Worm (Caenorhabditis elegans) whole organism, L2 larva: ENCODE measurements around the gene K02E10.5.

Experiments used
- alr-1 ChIP-seq: fragments of 150-350 bp; optimal IDR thresholded peaks from 2 replicates; lab custom pipeline; 2014; ENCODE audit warnings: missing biosample characterization, missing genetic modification characterization
- ceh-82 ChIP-seq: fragments of 150-350 bp; optimal IDR thresholded peaks from 2 replicates; lab custom pipeline; 2014; ENCODE audit warnings: missing biosample characterization, missing genetic modification characterization
- egl-27 ChIP-seq: sonication (generic microtip); optimal IDR thresholded peaks from 3 replicates; lab custom pipeline; 2017; ENCODE audit warnings: missing biosample characterization, missing genetic modification reagents, missing genetic modification characterization
- lin-39 ChIP-seq: fragments of 150-350 bp; optimal IDR thresholded peaks from 2 replicates; lab custom pipeline; 2014; ENCODE audit warnings: missing biosample characterization, missing genetic modification reagents, missing genetic modification characterization
- nhr-12 ChIP-seq: fragments of 150-350 bp; optimal IDR thresholded peaks from 2 replicates; lab custom pipeline; 2014; ENCODE audit warnings: missing biosample characterization, missing genetic modification characterization
- nhr-77 ChIP-seq: fragments of 150-350 bp; optimal IDR thresholded peaks from 2 replicates; lab custom pipeline; 2014; ENCODE audit warnings: missing biosample characterization, missing genetic modification characterization
- snpc-4 ChIP-seq: fragments of 150-350 bp; optimal IDR thresholded peaks from 2 replicates; lab custom pipeline; 2014; ENCODE audit warnings: missing biosample characterization, missing genetic modification characterization
- ztf-11 ChIP-seq: sonication (generic microtip); optimal IDR thresholded peaks from 2 replicates; lab custom pipeline; 2017; ENCODE audit warnings: missing biosample characterization, missing genetic modification characterization

ce11 chrX:2427404-2427803, 51.3 kb downstream of the K02E10.5 start, which contains the start of gene gcy-31:
- no peak for TF ChIP-seq lin-39
- TF ChIP-seq nhr-77 (tag; lab: Kevin White, UChicago) = no peak
- TF ChIP-seq alr-1 (tag; lab: Kevin White, UChicago) = no peak
- TF ChIP-seq nhr-12 (tag; lab: Kevin White, UChicago) = no peak
- TF ChIP-seq ztf-11 = no peak
- TF ChIP-seq ceh-82 (tag; lab: Kevin White, UChicago) = no peak
- TF ChIP-seq egl-27 (tag; lab: Kevin White, UChicago) = no peak
- TF ChIP-seq snpc-4 = no peak
